Worm (Caenorhabditis elegans): ENCODE measurements around the gene C36C5.15.

Gene C36C5.15

DNA sequence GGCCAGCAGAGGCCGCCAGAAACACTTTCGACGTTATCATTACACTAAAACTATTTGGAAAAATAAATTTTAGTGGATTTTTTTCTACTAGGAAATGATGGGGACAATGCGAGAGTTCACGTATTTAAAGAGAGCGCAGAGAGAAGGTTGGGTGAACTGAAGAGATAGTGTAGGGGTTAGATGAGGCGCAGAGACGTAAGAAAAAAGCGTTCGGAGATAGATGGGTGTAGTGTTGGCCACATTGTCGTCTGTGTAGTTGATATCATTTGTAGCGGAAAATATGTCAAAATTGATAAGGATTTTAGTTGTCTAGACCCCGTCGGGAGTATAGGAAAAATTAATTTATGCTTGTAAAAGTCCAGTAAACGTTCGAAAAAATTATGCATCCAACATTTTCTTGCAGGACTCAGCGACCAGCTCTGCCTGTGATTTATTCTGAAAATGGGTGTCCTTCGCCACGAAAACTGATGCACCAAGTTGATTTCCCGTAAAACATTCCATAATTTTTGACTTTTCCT is 24.6 kb upstream of the C36C5.15 start, which contains the start of the genes Y73C8B.3 and Y73C8B.9:
Gene Y73C8B.3, minus strand, starts transcription at position 147 of the 518 bp plus-strand sequence.
Gene Y73C8B.9, plus strand, starts transcription at position 468 of the 518 bp plus-strand sequence.
- TF ChIP-seq ceh-13 (GFP tag; optimal IDR thresholded peaks at IDR 0.05) (no peak), sea-1 (GFP tag; conservative IDR thresholded peaks at IDR 0.05) (no peak), ets-7 (tag; optimal IDR thresholded peaks at IDR 0.05) (no peak), aly-1 (tag; optimal IDR thresholded peaks at IDR 0.05) (no peak), tbx-37 (GFP tag; conservative IDR thresholded peaks at IDR 0.05) (no peak), tra-4 (tag; optimal IDR thresholded peaks at IDR 0.05) (no peak), hmbx-1 (tag; optimal IDR thresholded peaks at IDR 0.05) (no peak), ama-1 (optimal IDR thresholded peaks at IDR 0.05) (no peak), hnd-1 (tag; optimal IDR thresholded peaks at IDR 0.05) (no peak), scrt-1 (GFP tag; IDR thresholded peaks at IDR 0.05) (no peak), ceh-36 (tag; optimal IDR thresholded peaks at IDR 0.05) (no peak), B0310.2 (tag; optimal IDR thresholded peaks at IDR 0.05) (no peak), pes-1 (GFP tag; IDR thresholded peaks at IDR 0.05) (no peak), F13C5.2 (tag; optimal IDR thresholded peaks at IDR 0.05) (no peak), tbx-11 (GFP tag; IDR thresholded peaks at IDR 0.05) (no peak), flt-1 (GFP tag; IDR thresholded peaks at IDR 0.05) (no peak), hmg-4 (GFP tag; optimal IDR thresholded peaks at IDR 0.05) (no peak)

DNA sequence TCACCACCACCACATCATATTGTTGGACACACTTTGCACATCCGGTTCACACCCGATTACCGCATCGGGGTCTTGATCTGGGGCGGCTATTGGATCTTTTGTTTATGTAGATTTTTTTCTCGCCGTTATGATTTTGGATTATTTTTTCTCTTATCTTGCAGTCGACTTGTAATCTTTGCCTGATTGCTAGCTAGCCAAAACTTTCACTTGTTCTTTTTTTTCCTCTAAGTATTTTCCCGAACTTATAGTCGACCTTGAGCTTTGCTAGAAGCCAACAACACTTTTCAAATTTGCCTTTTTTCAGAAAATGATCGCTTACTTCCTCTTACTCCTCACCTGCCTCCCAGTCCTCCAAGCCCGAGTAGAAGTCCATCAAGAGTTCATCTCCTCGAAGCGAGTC is 19.5 kb upstream of the C36C5.15 start, which contains the start of gene lag-2:
Gene lag-2, plus strand, starts transcription at position 301 of the 400 bp plus-strand sequence.
- no peak for TF ChIP-seq tbx-37 (GFP tag; conservative IDR thresholded peaks at IDR 0.05)
- TF ChIP-seq F13C5.2 (tag; optimal IDR thresholded peaks at IDR 0.05): no peak
- no peak for TF ChIP-seq hmbx-1 (tag; optimal IDR thresholded peaks at IDR 0.05)
- TF ChIP-seq hmg-4 (GFP tag; optimal IDR thresholded peaks at IDR 0.05): no peak
- no peak for TF ChIP-seq ceh-36 (tag; optimal IDR thresholded peaks at IDR 0.05)
- TF ChIP-seq ama-1 (optimal IDR thresholded peaks at IDR 0.05): no peak
- no peak for TF ChIP-seq hnd-1 (tag; optimal IDR thresholded peaks at IDR 0.05)
- TF ChIP-seq pes-1 (GFP tag; IDR thresholded peaks at IDR 0.05): no peak
- TF ChIP-seq ceh-13 (GFP tag; optimal IDR thresholded peaks at IDR 0.05): no peak
- TF ChIP-seq flt-1 (GFP tag; IDR thresholded peaks at IDR 0.05): no peak
- TF ChIP-seq B0310.2 (tag; optimal IDR thresholded peaks at IDR 0.05): no peak
- no peak for TF ChIP-seq aly-1 (tag; optimal IDR thresholded peaks at IDR 0.05)
- no peak for TF ChIP-seq sea-1 (GFP tag; conservative IDR thresholded peaks at IDR 0.05)
- TF ChIP-seq tra-4 (tag; optimal IDR thresholded peaks at IDR 0.05): no peak

DNA sequence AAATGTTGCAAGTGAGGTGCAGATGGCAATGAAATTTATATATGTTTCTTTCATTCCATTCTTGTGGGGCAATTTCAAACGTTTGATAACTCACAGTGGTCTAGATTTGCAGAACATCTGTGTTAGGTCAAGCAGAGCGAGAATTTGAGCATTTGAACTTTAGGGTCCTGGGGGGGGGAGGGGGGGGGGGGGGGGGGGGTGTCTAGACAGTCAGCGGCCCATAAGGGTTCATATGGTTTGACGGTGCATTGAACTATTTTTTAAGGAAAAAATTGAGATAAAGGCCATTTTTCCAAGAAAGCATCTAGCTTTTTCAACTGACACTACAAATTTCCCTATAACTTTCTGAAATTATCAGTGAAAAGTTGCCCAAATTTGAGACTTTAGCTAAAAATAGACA is 17.3 kb upstream of the C36C5.15 start:
- TF ChIP-seq F13C5.2 (tag; optimal IDR thresholded peaks at IDR 0.05) (no peak), ceh-36 (tag; optimal IDR thresholded peaks at IDR 0.05) (no peak), hmg-4 (GFP tag; optimal IDR thresholded peaks at IDR 0.05) (no peak), hnd-1 (tag; optimal IDR thresholded peaks at IDR 0.05) (no peak), ets-7 (tag; optimal IDR thresholded peaks at IDR 0.05) (no peak), aly-1 (tag; optimal IDR thresholded peaks at IDR 0.05) (no peak), flt-1 (GFP tag; IDR thresholded peaks at IDR 0.05) (no peak), ama-1 (optimal IDR thresholded peaks at IDR 0.05) (no peak), tra-4 (tag; optimal IDR thresholded peaks at IDR 0.05) (no peak)

DNA sequence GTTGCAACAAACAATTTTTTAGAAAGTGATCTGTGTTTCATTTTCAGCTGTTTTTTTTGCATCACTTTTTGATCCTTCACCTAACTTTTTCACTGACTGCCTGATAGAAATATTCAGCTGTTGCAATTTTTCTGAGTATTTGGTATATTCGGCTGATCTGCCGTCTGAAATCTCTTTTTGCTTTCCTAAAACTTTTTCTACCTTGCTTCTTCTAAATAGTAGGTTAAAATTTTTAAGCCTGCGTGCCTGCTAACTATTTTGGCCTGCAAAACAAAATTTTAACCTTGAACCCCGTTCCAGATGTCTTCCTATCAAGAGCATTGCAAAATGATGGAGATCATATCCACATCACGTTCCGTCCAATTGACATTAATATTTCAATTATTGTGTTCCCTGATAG is 7.6 kb upstream of the C36C5.15 start, which contains the start of gene srab-8:
Gene srab-8, plus strand, starts transcription at position 301 of the 400 bp plus-strand sequence.
- no peak for TF ChIP-seq aly-1 (tag; optimal IDR thresholded peaks at IDR 0.05)

DNA sequence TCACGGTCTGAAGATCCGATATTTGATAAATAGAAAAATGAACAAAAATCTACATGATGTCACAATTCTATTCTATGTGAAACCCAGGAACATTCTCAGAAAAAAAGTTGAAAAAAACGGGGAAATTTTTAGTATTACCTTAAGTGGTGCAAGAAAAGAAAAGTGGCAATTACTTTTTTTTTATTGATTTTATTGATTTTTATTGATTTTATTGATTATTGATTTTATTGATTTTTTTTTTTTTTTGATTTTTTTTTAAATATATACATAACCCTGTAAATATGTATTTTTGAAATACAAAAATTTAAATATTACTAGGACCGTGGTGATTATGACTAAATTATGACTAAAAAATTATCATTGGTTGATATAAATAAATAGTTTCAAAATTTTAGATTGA is 3.1 kb upstream of the C36C5.15 start:
- no peak for TF ChIP-seq aly-1 (tag; optimal IDR thresholded peaks at IDR 0.05)
- no peak for TF ChIP-seq ama-1 (optimal IDR thresholded peaks at IDR 0.05)
- TF ChIP-seq pes-1 (GFP tag; IDR thresholded peaks at IDR 0.05): no peak
- no peak for TF ChIP-seq hmbx-1 (tag; optimal IDR thresholded peaks at IDR 0.05)
- TF ChIP-seq B0310.2 (tag; optimal IDR thresholded peaks at IDR 0.05): no peak
- TF ChIP-seq ets-7 (tag; optimal IDR thresholded peaks at IDR 0.05): no peak
- no peak for TF ChIP-seq F13C5.2 (tag; optimal IDR thresholded peaks at IDR 0.05)
- no peak for TF ChIP-seq flt-1 (GFP tag; IDR thresholded peaks at IDR 0.05)
- no peak for TF ChIP-seq sea-1 (GFP tag; conservative IDR thresholded peaks at IDR 0.05)
- no peak for TF ChIP-seq ceh-13 (GFP tag; optimal IDR thresholded peaks at IDR 0.05)
- no peak for TF ChIP-seq scrt-1 (GFP tag; IDR thresholded peaks at IDR 0.05)
- TF ChIP-seq hnd-1 (tag; optimal IDR thresholded peaks at IDR 0.05): no peak
- TF ChIP-seq tbx-37 (GFP tag; conservative IDR thresholded peaks at IDR 0.05): no peak
- no peak for TF ChIP-seq hmg-4 (GFP tag; optimal IDR thresholded peaks at IDR 0.05)
- no peak for TF ChIP-seq tra-4 (tag; optimal IDR thresholded peaks at IDR 0.05)
- TF ChIP-seq ceh-36 (tag; optimal IDR thresholded peaks at IDR 0.05): no peak
- no peak for TF ChIP-seq tbx-11 (GFP tag; IDR thresholded peaks at IDR 0.05)

DNA sequence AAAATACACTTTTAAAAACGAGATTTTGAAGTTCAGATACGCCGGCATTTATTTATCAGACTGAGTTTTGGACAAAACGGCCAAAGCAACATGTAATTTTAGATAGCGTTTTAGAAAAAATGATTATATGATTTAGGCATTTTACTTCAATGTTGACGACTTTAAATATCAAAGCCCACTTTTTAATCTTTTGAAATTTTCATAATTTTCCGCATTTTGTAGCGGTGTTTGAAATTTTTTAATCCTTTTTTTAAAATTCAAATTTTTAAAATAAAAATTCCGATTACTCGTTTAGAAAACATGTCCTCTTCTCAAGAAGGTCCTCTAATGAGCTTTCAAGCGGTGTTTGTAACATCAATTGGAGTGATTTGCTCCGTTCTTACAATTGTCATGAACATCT is 1.3 kb upstream of the C36C5.15 start, which contains the start of gene srbc-6:
Gene srbc-6, plus strand, starts transcription at position 301 of the 400 bp plus-strand sequence.
- no peak for TF ChIP-seq scrt-1 (GFP tag; IDR thresholded peaks at IDR 0.05)
- no peak for TF ChIP-seq hnd-1 (tag; optimal IDR thresholded peaks at IDR 0.05)
- TF ChIP-seq ama-1 (optimal IDR thresholded peaks at IDR 0.05): no peak
- no peak for TF ChIP-seq B0310.2 (tag; optimal IDR thresholded peaks at IDR 0.05)
- no peak for TF ChIP-seq tra-4 (tag; optimal IDR thresholded peaks at IDR 0.05)
- TF ChIP-seq hmg-4 (GFP tag; optimal IDR thresholded peaks at IDR 0.05): no peak
- TF ChIP-seq tbx-37 (GFP tag; conservative IDR thresholded peaks at IDR 0.05): no peak
- no peak for TF ChIP-seq sea-1 (GFP tag; conservative IDR thresholded peaks at IDR 0.05)
- TF ChIP-seq ceh-13 (GFP tag; optimal IDR thresholded peaks at IDR 0.05): no peak
- no peak for TF ChIP-seq ceh-36 (tag; optimal IDR thresholded peaks at IDR 0.05)
- no peak for TF ChIP-seq F13C5.2 (tag; optimal IDR thresholded peaks at IDR 0.05)
- no peak for TF ChIP-seq aly-1 (tag; optimal IDR thresholded peaks at IDR 0.05)
- no peak for TF ChIP-seq tbx-11 (GFP tag; IDR thresholded peaks at IDR 0.05)
- no peak for TF ChIP-seq ets-7 (tag; optimal IDR thresholded peaks at IDR 0.05)

DNA sequence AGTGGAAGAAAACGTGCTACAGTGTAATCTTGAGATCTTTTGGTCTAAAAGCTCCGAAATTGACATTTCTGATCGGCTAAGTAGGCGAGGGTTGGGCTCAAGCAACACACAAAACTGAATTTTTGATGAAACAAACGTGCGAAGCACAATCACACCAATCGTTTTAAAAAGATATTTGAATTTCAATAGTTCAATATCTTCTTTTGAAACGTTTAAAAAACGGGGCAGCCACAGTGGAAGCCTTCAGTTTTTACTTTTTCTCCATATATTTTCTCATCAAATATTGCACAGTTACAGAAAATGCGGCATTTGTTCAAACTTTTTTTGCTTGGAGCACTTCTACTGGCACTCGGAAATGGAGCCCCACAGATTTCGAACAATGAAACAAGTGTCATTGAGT is 2.3 kb downstream of the C36C5.15 start, which contains the start of gene C36C5.4:
Gene C36C5.4, plus strand, starts transcription at position 301 of the 400 bp plus-strand sequence.
- TF ChIP-seq scrt-1 (GFP tag; IDR thresholded peaks at IDR 0.05): no peak
- TF ChIP-seq hmg-4 (GFP tag; optimal IDR thresholded peaks at IDR 0.05): no peak
- no peak for TF ChIP-seq B0310.2 (tag; optimal IDR thresholded peaks at IDR 0.05)
- no peak for TF ChIP-seq ama-1 (optimal IDR thresholded peaks at IDR 0.05)
- no peak for TF ChIP-seq tbx-11 (GFP tag; IDR thresholded peaks at IDR 0.05)
- no peak for TF ChIP-seq pes-1 (GFP tag; IDR thresholded peaks at IDR 0.05)
- TF ChIP-seq hmbx-1 (tag; optimal IDR thresholded peaks at IDR 0.05): no peak
- TF ChIP-seq ceh-13 (GFP tag; optimal IDR thresholded peaks at IDR 0.05): no peak
- TF ChIP-seq tra-4 (tag; optimal IDR thresholded peaks at IDR 0.05): no peak
- no peak for TF ChIP-seq F13C5.2 (tag; optimal IDR thresholded peaks at IDR 0.05)
- no peak for TF ChIP-seq tbx-37 (GFP tag; conservative IDR thresholded peaks at IDR 0.05)
- TF ChIP-seq ets-7 (tag; optimal IDR thresholded peaks at IDR 0.05): no peak
- TF ChIP-seq sea-1 (GFP tag; conservative IDR thresholded peaks at IDR 0.05): no peak
- TF ChIP-seq aly-1 (tag; optimal IDR thresholded peaks at IDR 0.05): no peak
- no peak for TF ChIP-seq hnd-1 (tag; optimal IDR thresholded peaks at IDR 0.05)
- TF ChIP-seq ceh-36 (tag; optimal IDR thresholded peaks at IDR 0.05): no peak
- no peak for TF ChIP-seq flt-1 (GFP tag; IDR thresholded peaks at IDR 0.05)

Measured in whole organism, early embryonic.